Fruit fly (Drosophila melanogaster) whole organism, embryonic: ENCODE results near the gene Shaw.

Experiments
- ATbp ChIP-seq: fragments of 200-800 bp; sonication (Bioruptor generic); optimal IDR thresholded peaks from 2 replicates; lab custom pipeline; 2017; ENCODE audit warnings: missing biosample characterization, mild to moderate bottlenecking, missing genetic modification characterization, missing genetic modification reagents
- Aef1 ChIP-seq: fragments of 200-800 bp; sonication (Bioruptor generic); IDR thresholded peaks from 3 replicates; pipeline ENCODE4 v1.3.6; 2022; ENCODE audit warnings: missing biosample characterization, missing genetic modification characterization
- B-H1 ChIP-seq: fragments of 200-800 bp; sonication (Bioruptor generic); IDR thresholded peaks from 3 replicates; pipeline ENCODE4 v1.3.6; 2022; ENCODE audit warnings: missing biosample characterization, missing genetic modification characterization
- Bgb ChIP-seq: fragments of 200-800 bp; sonication (Bioruptor generic); IDR thresholded peaks from 2 replicates; pipeline ENCODE4 v1.3.6; 2022; ENCODE audit warnings: missing biosample characterization, missing genetic modification characterization; ENCODE audit not compliant: partially characterized antibody
- CG10147 ChIP-seq: fragments of 200-800 bp; sonication (Bioruptor generic); optimal IDR thresholded peaks from 2 replicates; lab custom pipeline; 2019; ENCODE audit warnings: missing biosample characterization, mild to moderate bottlenecking, missing genetic modification characterization, moderate library complexity
- CG11093 ChIP-seq: fragments of 200-800 bp; sonication (Bioruptor generic); IDR thresholded peaks from 3 replicates; pipeline ENCODE4 v1.3.6; 2022; ENCODE audit warnings: missing biosample characterization, missing genetic modification characterization
- CG1603 ChIP-seq: fragments of 200-800 bp; sonication (Bioruptor generic); optimal IDR thresholded peaks from 2 replicates; lab custom pipeline; 2019; ENCODE audit warnings: missing biosample characterization, mild to moderate bottlenecking, missing genetic modification characterization, moderate library complexity
- CG17385 ChIP-seq: fragments of 200-800 bp; sonication (Bioruptor generic); optimal IDR thresholded peaks from 3 replicates; lab custom pipeline; 2018; ENCODE audit warnings: missing biosample characterization, mild to moderate bottlenecking, missing genetic modification characterization
- CG17802 ChIP-seq: fragments of 200-800 bp; sonication (Bioruptor generic); optimal IDR thresholded peaks from 2 replicates; lab custom pipeline; 2018; ENCODE audit warnings: missing biosample characterization, mild to moderate bottlenecking, missing genetic modification characterization, moderate library complexity
- CG1792 ChIP-seq: fragments of 200-800 bp; sonication (Bioruptor generic); optimal IDR thresholded peaks from 2 replicates; lab custom pipeline; 2016; ENCODE audit warnings: missing biosample characterization, missing genetic modification characterization
- CG1832 ChIP-seq: fragments of 200-800 bp; sonication (Bioruptor generic); optimal IDR thresholded peaks from 2 replicates; lab custom pipeline; 2017; ENCODE audit warnings: missing biosample characterization, mild to moderate bottlenecking, missing genetic modification characterization, inconsistent platforms
- CG3726 ChIP-seq: fragments of 200-800 bp; sonication (Bioruptor generic); IDR thresholded peaks from 3 replicates; pipeline ENCODE4, ENCODE4 v1.3.6; 2022; ENCODE audit warnings: missing biosample characterization, missing genetic modification characterization
- CG4328 ChIP-seq: fragments of 200-800 bp; sonication (Bioruptor generic); optimal IDR thresholded peaks from 3 replicates; lab custom pipeline; 2017; ENCODE audit warnings: missing biosample characterization, missing genetic modification reagents, missing genetic modification characterization
- CG43689 ChIP-seq: fragments of 200-800 bp; sonication (Bioruptor generic); IDR thresholded peaks from 2 replicates; pipeline ENCODE4 v1.3.6; 2022; ENCODE audit warnings: missing biosample characterization, missing genetic modification characterization
- CG5180 ChIP-seq: fragments of 200-800 bp; sonication (Bioruptor generic); optimal IDR thresholded peaks from 3 replicates; lab custom pipeline; 2017; ENCODE audit warnings: missing biosample characterization, missing genetic modification characterization, mild to moderate bottlenecking, moderate library complexity, missing genetic modification reagents
- CG5245 ChIP-seq: fragments of 200-800 bp; sonication (Bioruptor generic); optimal IDR thresholded peaks from 3 replicates; lab custom pipeline; 2016; ENCODE audit warnings: missing biosample characterization, missing genetic modification characterization
- CG7745 ChIP-seq: fragments of 200-800 bp; sonication (Bioruptor generic); optimal IDR thresholded peaks from 2 replicates; lab custom pipeline; 2018; ENCODE audit warnings: missing biosample characterization, mild to moderate bottlenecking, missing genetic modification characterization, moderate library complexity
- CG9932 ChIP-seq: fragments of 200-800 bp; sonication (Bioruptor generic); IDR thresholded peaks from 2 replicates; pipeline ENCODE4 v1.3.6; 2022; ENCODE audit warnings: missing biosample characterization, missing genetic modification characterization
- CHES-1-like ChIP-seq: fragments of 200-800 bp; sonication (Bioruptor generic); optimal IDR thresholded peaks from 2 replicates; lab custom pipeline; 2016; ENCODE audit warnings: missing biosample characterization, missing genetic modification characterization
- Chrac-16 ChIP-seq: fragments of 200-800 bp; sonication (Bioruptor generic); optimal IDR thresholded peaks from 3 replicates; lab custom pipeline; 2016; ENCODE audit warnings: missing biosample characterization, missing genetic modification characterization
- Dfd ChIP-seq, 2 experiments: fragments of >200 bp; optimal IDR thresholded peaks; 2 replicates each; lab custom pipeline; 2017; ENCODE audit warnings: missing biosample characterization in 2 of 2, missing genetic modification characterization in 2 of 2
- Ets97D ChIP-seq: fragments of 200-800 bp; sonication (Bioruptor generic); optimal IDR thresholded peaks from 3 replicates; lab custom pipeline; 2016; ENCODE audit warnings: missing biosample characterization, missing genetic modification characterization
- HmgZ ChIP-seq: fragments of 200-800 bp; sonication (Bioruptor generic); optimal IDR thresholded peaks from 2 replicates; lab custom pipeline; 2018; ENCODE audit warnings: missing biosample characterization, mild to moderate bottlenecking, missing genetic modification characterization
- Hr39 ChIP-seq: fragments of >200 bp; optimal IDR thresholded peaks from 2 replicates; lab custom pipeline; 2017
- Ptx1 ChIP-seq: fragments of 200-800 bp; sonication (Bioruptor generic); IDR thresholded peaks from 2 replicates; pipeline ENCODE4 v1.3.6; 2022; ENCODE audit warnings: missing biosample characterization, missing genetic modification characterization
- Rfx ChIP-seq: fragments of 200-800 bp; sonication (Bioruptor generic); IDR thresholded peaks from 2 replicates; pipeline ENCODE4 v1.3.6; 2022; ENCODE audit warnings: missing biosample characterization, missing genetic modification characterization
- Rx ChIP-seq: fragments of 200-800 bp; sonication (Bioruptor generic); IDR thresholded peaks from 2 replicates; pipeline ENCODE4 v1.3.6; 2022; ENCODE audit warnings: missing biosample characterization, missing genetic modification characterization
- Scr ChIP-seq: fragments of 200-800 bp; sonication (Bioruptor generic); IDR thresholded peaks from 2 replicates; pipeline ENCODE4 v1.3.6; 2022; ENCODE audit warnings: missing biosample characterization, missing genetic modification characterization; ENCODE audit not compliant: partially characterized antibody
- Xbp1 ChIP-seq: fragments of 200-800 bp; sonication (Bioruptor generic); optimal IDR thresholded peaks from 3 replicates; lab custom pipeline; 2016; ENCODE audit warnings: missing biosample characterization, mild to moderate bottlenecking, missing genetic modification characterization
- abd-A ChIP-seq: fragments of 200-800 bp; sonication (Bioruptor generic); optimal IDR thresholded peaks from 3 replicates; lab custom pipeline; 2019; ENCODE audit warnings: missing biosample characterization, mild to moderate bottlenecking, missing genetic modification characterization, moderate library complexity
- ash1 ChIP-seq: fragments of 200-800 bp; sonication (Bioruptor generic); optimal IDR thresholded peaks from 2 replicates; lab custom pipeline; 2018; ENCODE audit warnings: missing biosample characterization, mild to moderate bottlenecking, missing genetic modification characterization
- cato ChIP-seq: fragments of 200-800 bp; sonication (Bioruptor generic); optimal IDR thresholded peaks from 2 replicates; lab custom pipeline; 2016; ENCODE audit warnings: missing biosample characterization, missing genetic modification characterization, borderline replicate concordance
- crp ChIP-seq, 2 experiments: fragments of 200-800 bp; sonication (Bioruptor generic); optimal IDR thresholded peaks; 2 replicates in 1 of 2; 3 replicates in 1 of 2; lab custom pipeline; 2017; ENCODE audit warnings: missing biosample characterization in 2 of 2, missing genetic modification characterization in 2 of 2, mild to moderate bottlenecking in 1 of 2, moderate library complexity in 1 of 2
- cwo ChIP-seq: fragments of 200-800 bp; sonication (Bioruptor generic); optimal IDR thresholded peaks from 3 replicates; lab custom pipeline; 2017; ENCODE audit warnings: missing biosample characterization, missing genetic modification characterization, mild to moderate bottlenecking, moderate library complexity, missing genetic modification reagents
- dmrt99B ChIP-seq: fragments of 200-800 bp; sonication (Bioruptor generic); optimal IDR thresholded peaks from 2 replicates; lab custom pipeline; 2018; ENCODE audit warnings: missing biosample characterization, mild to moderate bottlenecking, missing genetic modification characterization, moderate library complexity
- emc ChIP-seq: fragments of 200-800 bp; sonication (Bioruptor generic); optimal IDR thresholded peaks from 2 replicates; lab custom pipeline; 2016; ENCODE audit warnings: missing biosample characterization, missing genetic modification characterization
- fd96Cb ChIP-seq: fragments of 200-800 bp; sonication (Bioruptor generic); optimal IDR thresholded peaks from 2 replicates; lab custom pipeline; 2018; ENCODE audit warnings: missing biosample characterization, mild to moderate bottlenecking, missing genetic modification characterization, moderate library complexity
- gem ChIP-seq: fragments of 200-800 bp; sonication (Bioruptor generic); optimal IDR thresholded peaks from 2 replicates; lab custom pipeline; 2019; ENCODE audit warnings: missing biosample characterization, mild to moderate bottlenecking, missing genetic modification characterization, moderate library complexity
- gsb-n ChIP-seq: fragments of 200-800 bp; sonication (Bioruptor generic); optimal IDR thresholded peaks from 3 replicates; lab custom pipeline; 2018; ENCODE audit warnings: missing biosample characterization, mild to moderate bottlenecking, missing genetic modification characterization
- hbn ChIP-seq: fragments of 200-800 bp; sonication (Bioruptor generic); IDR thresholded peaks from 2 replicates; pipeline ENCODE4 v1.3.6; 2022; ENCODE audit warnings: missing biosample characterization, missing genetic modification characterization; ENCODE audit not compliant: partially characterized antibody
- insv ChIP-seq, 2 experiments: fragments of 200-800 bp; sonication (Bioruptor generic); optimal IDR thresholded peaks; 3 replicates each; lab custom pipeline; 2016 to 2018; ENCODE audit warnings: missing biosample characterization in 2 of 2, missing genetic modification characterization in 2 of 2
- lola ChIP-seq, 3 experiments: fragments of >200 bp in 2 of 3; fragments of 200-800 bp in 1 of 3; sonication (Bioruptor generic) in 1 of 3; optimal IDR thresholded peaks; 2 replicates each; lab custom pipeline; 2017 to 2019; ENCODE audit warnings: missing biosample characterization in 3 of 3, missing genetic modification characterization in 3 of 3, mild to moderate bottlenecking in 1 of 3, moderate library complexity in 1 of 3
- odd ChIP-seq: fragments of 200-800 bp; sonication (Bioruptor generic); optimal IDR thresholded peaks from 2 replicates; lab custom pipeline; 2017; ENCODE audit warnings: missing biosample characterization, mild to moderate bottlenecking, missing genetic modification characterization
- onecut ChIP-seq: fragments of 200-800 bp; sonication (Bioruptor generic); IDR thresholded peaks from 2 replicates; pipeline ENCODE4 v1.3.6; 2022; ENCODE audit warnings: missing biosample characterization, missing genetic modification characterization
- pb ChIP-seq: fragments of 200-800 bp; sonication (Bioruptor generic); optimal IDR thresholded peaks from 3 replicates; lab custom pipeline; 2016; ENCODE audit warnings: missing biosample characterization, missing genetic modification characterization
- peb ChIP-seq: fragments of 200-800 bp; sonication (Bioruptor generic); IDR thresholded peaks from 2 replicates; pipeline ENCODE4 v1.3.6; 2022; ENCODE audit warnings: missing biosample characterization, missing genetic modification characterization
- schlank ChIP-seq: fragments of 200-800 bp; sonication (Bioruptor generic); optimal IDR thresholded peaks from 2 replicates; lab custom pipeline; 2018; ENCODE audit warnings: missing biosample characterization, mild to moderate bottlenecking, missing genetic modification characterization
- sqz ChIP-seq: fragments of 200-800 bp; sonication (Bioruptor generic); optimal IDR thresholded peaks from 3 replicates; lab custom pipeline; 2018; ENCODE audit warnings: missing biosample characterization, mild to moderate bottlenecking, missing genetic modification characterization
- tin ChIP-seq: fragments of 200-800 bp; sonication (Bioruptor generic); optimal IDR thresholded peaks from 3 replicates; lab custom pipeline; 2016; ENCODE audit warnings: missing biosample characterization, missing genetic modification characterization
- tna ChIP-seq: fragments of 200-800 bp; sonication (Bioruptor generic); IDR thresholded peaks from 2 replicates; pipeline ENCODE4 v1.3.6; 2022; ENCODE audit warnings: missing biosample characterization, missing genetic modification characterization; ENCODE audit not compliant: partially characterized antibody
- zen2 ChIP-seq: fragments of 200-800 bp; sonication (Bioruptor generic); IDR thresholded peaks from 3 replicates; pipeline ENCODE4 v1.3.6; 2022; ENCODE audit warnings: missing biosample characterization, missing genetic modification characterization; ENCODE audit not compliant: partially characterized antibody

The Shaw gene

DNA sequence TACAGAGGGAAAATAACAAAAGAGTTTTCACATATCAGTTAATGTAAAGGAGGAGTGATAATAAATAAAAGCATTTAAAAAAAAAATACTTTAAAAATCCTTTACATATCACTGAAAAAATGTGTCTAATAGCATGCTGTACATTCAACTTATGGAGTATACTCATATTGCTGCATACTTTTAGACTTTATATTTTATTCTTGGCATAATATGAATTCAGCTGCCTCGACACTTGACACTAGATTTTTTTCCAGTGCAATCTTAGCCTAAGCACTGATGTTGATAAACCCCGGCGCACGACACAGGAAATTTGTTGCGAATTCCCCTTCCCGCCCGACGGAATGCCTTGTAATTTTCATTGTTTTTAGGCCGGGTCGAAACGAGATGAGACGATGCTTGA is 22.5 kb downstream of the Shaw start (continued):
- TF ChIP-seq CG11093: no peak
- TF ChIP-seq ATbp (GFP tag; lab: Kevin White, UChicago): no peak
- peak; percentile 12 for TF ChIP-seq cwo
- no peak for TF ChIP-seq crp (GFP tag; optimal IDR thresholded peaks at IDR 0.05; lab: Kevin White, UChicago)
- peak; percentile 25 for TF ChIP-seq Rfx (GFP tag; lab: Robert Waterston, UW)
- no peak for TF ChIP-seq CG1603 (tag; lab: Kevin White, UChicago)
- peak; percentile 40 for TF ChIP-seq dmrt99B
- no peak for TF ChIP-seq CG17802 (tag; lab: Kevin White, UChicago)
- no peak for TF ChIP-seq CG1832 (GFP tag; lab: Kevin White, UChicago)
- TF ChIP-seq tin (GFP tag; lab: Kevin White, UChicago): no peak
- TF ChIP-seq CG43689: no peak
- TF ChIP-seq schlank (tag; lab: Kevin White, UChicago): no peak
- TF ChIP-seq cato (GFP tag; lab: Kevin White, UChicago): no peak
- no peak for TF ChIP-seq fd96Cb (tag; lab: Kevin White, UChicago)
- no peak for TF ChIP-seq CG4328 (GFP tag; lab: Kevin White, UChicago)
- TF ChIP-seq CG17385: peak; percentile 20
- no peak for TF ChIP-seq B-H1 (GFP tag; lab: Robert Waterston, UW)
- no peak for TF ChIP-seq CG3726 (GFP tag; lab: Robert Waterston, UW)
- no peak for TF ChIP-seq CG7745
- peak; percentile 36 for TF ChIP-seq Ptx1 (GFP tag; lab: Robert Waterston, UW)
- no peak for TF ChIP-seq zen2 (GFP tag; lab: Robert Waterston, UW)
- no peak for TF ChIP-seq HmgZ
- TF ChIP-seq Ets97D (GFP tag; lab: Kevin White, UChicago): no peak
- no peak for TF ChIP-seq ash1 (GFP tag; lab: Kevin White, UChicago)
- no peak for TF ChIP-seq sqz (GFP tag; lab: Kevin White, UChicago)
- no peak for TF ChIP-seq CG5245 (GFP tag; lab: Kevin White, UChicago)
- TF ChIP-seq insv (GFP tag; optimal IDR thresholded peaks at IDR 0.05; lab: Kevin White, UChicago): no peak
- TF ChIP-seq Xbp1 (GFP tag; lab: Kevin White, UChicago): peak; percentile 17
- TF ChIP-seq Hr39 (lab: Kevin White, UChicago): no peak
- TF ChIP-seq CG5180 (GFP tag; lab: Kevin White, UChicago): no peak
- no peak for TF ChIP-seq CG10147 (GFP tag; lab: Kevin White, UChicago)
- no peak for TF ChIP-seq Bgb (GFP tag; lab: Robert Waterston, UW)
- TF ChIP-seq tna (GFP tag; lab: Robert Waterston, UW): no peak
- TF ChIP-seq CHES-1-like (GFP tag; lab: Kevin White, UChicago): no peak
- TF ChIP-seq Chrac-16 (GFP tag; lab: Kevin White, UChicago): no peak
- TF ChIP-seq peb (GFP tag; lab: Robert Waterston, UW): no peak
- no peak for TF ChIP-seq CG1792 (GFP tag; lab: Kevin White, UChicago)
- no peak for TF ChIP-seq gsb-n
- TF ChIP-seq odd (GFP tag; lab: Kevin White, UChicago): no peak
- TF ChIP-seq onecut: no peak
- TF ChIP-seq Rx (GFP tag; lab: Robert Waterston, UW): no peak
- TF ChIP-seq emc: no peak
- TF ChIP-seq Dfd (GFP tag; optimal IDR thresholded peaks at IDR 0.05; lab: Kevin White, UChicago): no peak
- no peak for TF ChIP-seq Scr (GFP tag; lab: Robert Waterston, UW)
- no peak for TF ChIP-seq pb (GFP tag; lab: Kevin White, UChicago)
- no peak for TF ChIP-seq lola (GFP tag; optimal IDR thresholded peaks at IDR 0.05; lab: Kevin White, UChicago)
- peak; percentile 25 for TF ChIP-seq abd-A
- no peak for TF ChIP-seq CG9932 (GFP tag; lab: Robert Waterston, UW)
- TF ChIP-seq Aef1 (GFP tag; lab: Robert Waterston, UW): no peak
- TF ChIP-seq hbn: no peak
- peak; percentile 42 for TF ChIP-seq gem
